Worm (Caenorhabditis elegans): ENCODE data around the gene sru-3.

sru-3 gene

ce11 chrIV:9513360-9513777, 17.0 kb downstream of the sru-3 start (continued):
- TF ChIP-seq lin-15B (tag; optimal IDR thresholded peaks at IDR 0.05) (no peak), unc-39 (tag; optimal IDR thresholded peaks at IDR 0.05) (no peak), nfya-1 (tag; optimal IDR thresholded peaks at IDR 0.05; ENCODE audit: insufficient read depth) (peak; percentile 10), elt-2 (tag; optimal IDR thresholded peaks at IDR 0.05) (peak; percentile 78)

ce11 chrIV:9514132-9514531, 17.7 kb downstream of the sru-3 start:
- TF ChIP-seq elt-2 (tag; optimal IDR thresholded peaks at IDR 0.05) = peak; percentile 46
- TF ChIP-seq hmg-11 (tag; optimal IDR thresholded peaks at IDR 0.05) = no peak
- TF ChIP-seq nhr-77 (tag; optimal IDR thresholded peaks at IDR 0.05) = no peak
- no peak for TF ChIP-seq daf-12 (tag; optimal IDR thresholded peaks at IDR 0.05)
- no peak for TF ChIP-seq nhr-25 (tag; optimal IDR thresholded peaks at IDR 0.05)
- TF ChIP-seq nhr-28 (tag; optimal IDR thresholded peaks at IDR 0.05) = no peak
- TF ChIP-seq nhr-23 (tag; optimal IDR thresholded peaks at IDR 0.05) = no peak
- no peak for TF ChIP-seq jun-1 (tag; optimal IDR thresholded peaks at IDR 0.05)
- TF ChIP-seq nhr-43 (tag; optimal IDR thresholded peaks at IDR 0.05; ENCODE audit: poor library complexity, severe bottlenecking) = no peak
- TF ChIP-seq pqm-1 (tag; optimal IDR thresholded peaks at IDR 0.05) = peak; percentile 34

- TF ChIP-seq nfya-1 (tag; optimal IDR thresholded peaks at IDR 0.05; ENCODE audit: insufficient read depth) (peak; percentile 34), pqm-1 (tag; optimal IDR thresholded peaks at IDR 0.05) (peak; percentile 36), lin-15B (tag; optimal IDR thresholded peaks at IDR 0.05) (no peak), nhr-23 (tag; optimal IDR thresholded peaks at IDR 0.05) (peak; percentile 52), nhr-43 (tag; optimal IDR thresholded peaks at IDR 0.05; ENCODE audit: poor library complexity, severe bottlenecking) (peak; percentile 47), elt-3 (tag; optimal IDR thresholded peaks at IDR 0.05) (no peak), elt-2 (tag; optimal IDR thresholded peaks at IDR 0.05) (peak; percentile 58)
These were observed 20.4 kb downstream of the sru-3 start, which contains the start of gene C33A12.19 for ce11 chrIV:9516831-9517230. Gene C33A12.19 (plus strand): TSS chrIV:9516999.

ce11 chrIV:9518608-9519007, 22.2 kb downstream of the sru-3 start, which contains the start of gene nlp-35:
Gene nlp-35 (minus strand): TSS chrIV:9518926.
- no peak for TF ChIP-seq elt-2 (tag; optimal IDR thresholded peaks at IDR 0.05)
- TF ChIP-seq snpc-4 (tag; optimal IDR thresholded peaks at IDR 0.05) = no peak
- TF ChIP-seq lsy-12 (tag; optimal IDR thresholded peaks at IDR 0.05) = no peak
- TF ChIP-seq elt-1 (tag; optimal IDR thresholded peaks at IDR 0.05) = no peak
- no peak for TF ChIP-seq R02D3.7 (tag; optimal IDR thresholded peaks at IDR 0.05)
- TF ChIP-seq ZK546.5 (tag; optimal IDR thresholded peaks at IDR 0.05) = no peak
- no peak for TF ChIP-seq nhr-76 (tag; optimal IDR thresholded peaks at IDR 0.05)
- TF ChIP-seq ceh-82 (tag; optimal IDR thresholded peaks at IDR 0.05) = no peak
- TF ChIP-seq lin-15B (tag; optimal IDR thresholded peaks at IDR 0.05) = no peak
- TF ChIP-seq nhr-77 (tag; optimal IDR thresholded peaks at IDR 0.05) = no peak
- TF ChIP-seq ceh-28 (tag; optimal IDR thresholded peaks at IDR 0.05) = no peak
- TF ChIP-seq tbx-2 (tag; optimal IDR thresholded peaks at IDR 0.05) = no peak
- no peak for TF ChIP-seq jun-1 (tag; optimal IDR thresholded peaks at IDR 0.05)
- TF ChIP-seq nhr-28 (tag; optimal IDR thresholded peaks at IDR 0.05) = no peak
- no peak for TF ChIP-seq mdl-1 (tag; optimal IDR thresholded peaks at IDR 0.05)
- TF ChIP-seq nhr-11 (tag; optimal IDR thresholded peaks at IDR 0.05) = no peak
- no peak for TF ChIP-seq fos-1 (tag; optimal IDR thresholded peaks at IDR 0.05)

- TF ChIP-seq nhr-11 (tag; optimal IDR thresholded peaks at IDR 0.05) (peak; percentile 5), lin-39 (tag; optimal IDR thresholded peaks at IDR 0.05) (no peak)
These were observed 24.2 kb downstream of the sru-3 start for ce11 chrIV:9520629-9521028.

ce11 chrIV:9523139-9523538, 26.7 kb downstream of the sru-3 start:
- TF ChIP-seq nhr-77 (tag; optimal IDR thresholded peaks at IDR 0.05) (no peak), nhr-28 (tag; optimal IDR thresholded peaks at IDR 0.05) (no peak), tbx-2 (tag; optimal IDR thresholded peaks at IDR 0.05) (no peak), ztf-11 (tag; optimal IDR thresholded peaks at IDR 0.05) (no peak), fkh-2 (tag; optimal IDR thresholded peaks at IDR 0.05) (no peak), unc-39 (tag; optimal IDR thresholded peaks at IDR 0.05) (no peak), nhr-23 (tag; optimal IDR thresholded peaks at IDR 0.05) (no peak), daf-12 (tag; optimal IDR thresholded peaks at IDR 0.05) (no peak), ceh-16 (tag; optimal IDR thresholded peaks at IDR 0.05) (no peak), sea-2 (GFP tag; optimal IDR thresholded peaks at IDR 0.05) (no peak), R02D3.7 (tag; optimal IDR thresholded peaks at IDR 0.05) (no peak), egl-27 (tag; optimal IDR thresholded peaks at IDR 0.05) (no peak)
